Worm (Caenorhabditis elegans) whole organism, L3 larva: ENCODE results near the gene dpy-30.

ENCODE experiments used
- R02D3.7 ChIP-seq: fragments of 150-350 bp; optimal IDR thresholded peaks from 2 replicates; lab custom pipeline; 2014; ENCODE audit warnings: missing biosample characterization, missing genetic modification characterization
- ZK546.5 ChIP-seq: sonication (generic microtip); optimal IDR thresholded peaks from 2 replicates; lab custom pipeline; 2017; ENCODE audit warnings: missing biosample characterization, missing genetic modification characterization
- aly-2 ChIP-seq: fragments of 150-350 bp; optimal IDR thresholded peaks from 2 replicates; lab custom pipeline; 2014; ENCODE audit warnings: missing biosample characterization, missing genetic modification characterization
- ama-1 ChIP-seq: fragments of 150-350 bp; optimal IDR thresholded peaks from 2 replicates; lab custom pipeline; 2018
- ceh-16 ChIP-seq: sonication (generic microtip); optimal IDR thresholded peaks from 2 replicates; lab custom pipeline; 2017; ENCODE audit warnings: missing biosample characterization, missing genetic modification characterization
- ceh-28 ChIP-seq: fragments of 150-350 bp; optimal IDR thresholded peaks from 2 replicates; lab custom pipeline; 2014; ENCODE audit warnings: missing biosample characterization, missing genetic modification reagents, missing genetic modification characterization
- ceh-82 ChIP-seq: fragments of 150-350 bp; optimal IDR thresholded peaks from 2 replicates; lab custom pipeline; 2014; ENCODE audit warnings: missing biosample characterization, missing genetic modification characterization
- ceh-9 ChIP-seq: sonication (generic microtip); optimal IDR thresholded peaks from 2 replicates; lab custom pipeline; 2018; ENCODE audit warnings: missing biosample characterization, missing genetic modification characterization
- daf-12 ChIP-seq: fragments of 150-350 bp; optimal IDR thresholded peaks from 2 replicates; lab custom pipeline; 2014; ENCODE audit warnings: missing biosample characterization, missing genetic modification reagents, missing genetic modification characterization
- egl-27 ChIP-seq: sonication (generic microtip); optimal IDR thresholded peaks from 4 replicates; lab custom pipeline; 2017; ENCODE audit warnings: missing biosample characterization, missing genetic modification reagents, missing genetic modification characterization
- egl-5 ChIP-seq: fragments of 150-350 bp; optimal IDR thresholded peaks from 2 replicates; lab custom pipeline; 2017; ENCODE audit warnings: missing biosample characterization, missing genetic modification reagents, missing genetic modification characterization, inconsistent platforms
- elt-1 ChIP-seq: fragments of 150-350 bp; optimal IDR thresholded peaks from 2 replicates; lab custom pipeline; 2014; ENCODE audit warnings: missing biosample characterization, missing genetic modification characterization
- elt-2 ChIP-seq: sonication (generic microtip); optimal IDR thresholded peaks from 2 replicates; lab custom pipeline; 2016; ENCODE audit warnings: missing genetic modification reagents, mild to moderate bottlenecking, missing genetic modification characterization, missing compliant biosample characterization
- elt-3 ChIP-seq, 3 experiments: fragments of 150-350 bp in 1 of 3; sonication (generic microtip) in 2 of 3; optimal IDR thresholded peaks; 2 replicates in 2 of 3; 4 replicates in 1 of 3; lab custom pipeline; 2014 to 2017; ENCODE audit warnings: missing biosample characterization in 3 of 3, missing genetic modification characterization in 3 of 3
- fkh-10 ChIP-seq: sonication (generic microtip); optimal IDR thresholded peaks from 2 replicates; lab custom pipeline; 2017; ENCODE audit warnings: missing biosample characterization, missing genetic modification reagents, missing genetic modification characterization
- fkh-2 ChIP-seq: fragments of 150-350 bp; optimal IDR thresholded peaks from 2 replicates; lab custom pipeline; 2014; ENCODE audit warnings: missing biosample characterization, missing genetic modification reagents, missing genetic modification characterization
- fos-1 ChIP-seq: fragments of 150-350 bp; optimal IDR thresholded peaks from 2 replicates; lab custom pipeline; 2014; ENCODE audit warnings: missing biosample characterization, missing genetic modification characterization
- hmg-11 ChIP-seq: sonication (generic microtip); optimal IDR thresholded peaks from 2 replicates; lab custom pipeline; 2016; ENCODE audit warnings: missing genetic modification characterization, missing compliant biosample characterization
- jun-1 ChIP-seq: fragments of 150-350 bp; optimal IDR thresholded peaks from 2 replicates; lab custom pipeline; 2014; ENCODE audit warnings: missing biosample characterization, missing genetic modification reagents, missing genetic modification characterization
- lin-15B ChIP-seq: fragments of 150-350 bp; optimal IDR thresholded peaks from 2 replicates; lab custom pipeline; 2014; ENCODE audit warnings: missing biosample characterization, missing genetic modification characterization
- lin-39 ChIP-seq: fragments of 150-350 bp; optimal IDR thresholded peaks from 2 replicates; lab custom pipeline; 2018; ENCODE audit warnings: missing biosample characterization, missing genetic modification reagents, missing genetic modification characterization
- mml-1 ChIP-seq: fragments of 150-350 bp; sonication (generic microtip); optimal IDR thresholded peaks from 3 replicates; lab custom pipeline; 2014; ENCODE audit warnings: missing biosample characterization, missing genetic modification characterization
- nfya-1 ChIP-seq: sonication (generic microtip); optimal IDR thresholded peaks from 2 replicates; lab custom pipeline; 2017; ENCODE audit warnings: missing genetic modification characterization, mild to moderate bottlenecking, missing compliant biosample characterization, antibody characterized with exemption, moderate library complexity; ENCODE audit not compliant: insufficient read depth
- nhr-11 ChIP-seq: fragments of 150-350 bp; optimal IDR thresholded peaks from 2 replicates; lab custom pipeline; 2014; ENCODE audit warnings: missing biosample characterization, missing genetic modification characterization
- nhr-12 ChIP-seq: fragments of 150-350 bp; optimal IDR thresholded peaks from 2 replicates; lab custom pipeline; 2014; ENCODE audit warnings: missing biosample characterization, missing genetic modification characterization
- nhr-23 ChIP-seq: fragments of 150-350 bp; optimal IDR thresholded peaks from 2 replicates; lab custom pipeline; 2014; ENCODE audit warnings: missing biosample characterization, missing genetic modification reagents, missing genetic modification characterization
- nhr-237 ChIP-seq: fragments of 150-350 bp; optimal IDR thresholded peaks from 2 replicates; lab custom pipeline; 2014; ENCODE audit warnings: missing biosample characterization, missing genetic modification characterization
- nhr-25 ChIP-seq: sonication (generic microtip); optimal IDR thresholded peaks from 2 replicates; lab custom pipeline; 2017; ENCODE audit warnings: missing biosample characterization, missing genetic modification characterization
- nhr-28 ChIP-seq: fragments of 150-350 bp; optimal IDR thresholded peaks from 2 replicates; lab custom pipeline; 2014; ENCODE audit warnings: missing biosample characterization, missing genetic modification characterization
- nhr-43 ChIP-seq: sonication (generic microtip); optimal IDR thresholded peaks from 2 replicates; lab custom pipeline; 2016; ENCODE audit warnings: mild to moderate bottlenecking, missing genetic modification characterization, missing compliant biosample characterization; ENCODE audit not compliant: poor library complexity, severe bottlenecking
- nhr-67 ChIP-seq: fragments of 150-350 bp; optimal IDR thresholded peaks from 2 replicates; lab custom pipeline; 2014; ENCODE audit warnings: missing biosample characterization, missing genetic modification characterization
- nhr-76 ChIP-seq: fragments of 150-350 bp; sonication (generic microtip); optimal IDR thresholded peaks from 5 replicates; lab custom pipeline; 2014; ENCODE audit warnings: missing biosample characterization, missing genetic modification characterization
- nhr-77 ChIP-seq: fragments of 150-350 bp; optimal IDR thresholded peaks from 2 replicates; lab custom pipeline; 2014; ENCODE audit warnings: missing biosample characterization, missing genetic modification characterization
- pha-4 ChIP-seq: fragments of 150-350 bp; optimal IDR thresholded peaks from 2 replicates; lab custom pipeline; 2014; ENCODE audit warnings: missing biosample characterization, missing genetic modification reagents, missing genetic modification characterization
- sea-2 ChIP-seq: fragments of 150-350 bp; sonication (generic microtip); optimal IDR thresholded peaks from 4 replicates; lab custom pipeline; 2014; ENCODE audit warnings: missing biosample characterization, missing genetic modification reagents, missing genetic modification characterization
- skn-1 ChIP-seq: fragments of 150-350 bp; optimal IDR thresholded peaks from 2 replicates; lab custom pipeline; 2014; ENCODE audit warnings: missing biosample characterization, missing genetic modification characterization
- snpc-4 ChIP-seq: fragments of 150-350 bp; optimal IDR thresholded peaks from 2 replicates; lab custom pipeline; 2014; ENCODE audit warnings: missing biosample characterization, missing genetic modification characterization
- tbx-2 ChIP-seq: sonication (generic microtip); optimal IDR thresholded peaks from 2 replicates; lab custom pipeline; 2016; ENCODE audit warnings: mild to moderate bottlenecking, missing genetic modification characterization, missing compliant biosample characterization
- unc-39 ChIP-seq: sonication (generic microtip); optimal IDR thresholded peaks from 4 replicates; lab custom pipeline; 2017; ENCODE audit warnings: missing biosample characterization, missing genetic modification characterization
- ztf-11 ChIP-seq: fragments of 150-350 bp; optimal IDR thresholded peaks from 2 replicates; lab custom pipeline; 2014; ENCODE audit warnings: missing biosample characterization, missing genetic modification characterization
- ztf-4 ChIP-seq: fragments of 150-350 bp; optimal IDR thresholded peaks from 2 replicates; lab custom pipeline; 2014; ENCODE audit warnings: missing biosample characterization, missing genetic modification characterization

The dpy-30 gene

ce11 chrV:12190943-12191569, at the start of gene dpy-30:
Gene dpy-30 (plus strand): TSS chrV:12191519.
- peak; percentile 82 for TF ChIP-seq nfya-1
- peak; percentile 38 for TF ChIP-seq ceh-28
- no peak for TF ChIP-seq egl-5 (tag; lab: Kevin White, UChicago)
- TF ChIP-seq fos-1 (tag; lab: Kevin White, UChicago) = no peak
- TF ChIP-seq pha-4 (tag; lab: Kevin White, UChicago) = peak; percentile 86
- TF ChIP-seq ceh-9 (tag; lab: Kevin White, UChicago) = no peak
- no peak for TF ChIP-seq elt-1 (tag; lab: Kevin White, UChicago)
- TF ChIP-seq lin-15B (tag; lab: Kevin White, UChicago) = peak; percentile 29
- no peak for TF ChIP-seq nhr-76 (tag; lab: Kevin White, UChicago)
- no peak for TF ChIP-seq fkh-10 (GFP tag; lab: Kevin White, UChicago)
- TF ChIP-seq nhr-43 (tag; lab: Kevin White, UChicago) = no peak
- peak; percentile 50 for TF ChIP-seq lin-39
- peak; percentile 72 for TF ChIP-seq hmg-11
- no peak for TF ChIP-seq ama-1
- TF ChIP-seq nhr-237 (tag; lab: Kevin White, UChicago) = no peak
- no peak for TF ChIP-seq ZK546.5 (tag; lab: Kevin White, UChicago)
- no peak for TF ChIP-seq mml-1 (tag; lab: Kevin White, UChicago)
- TF ChIP-seq nhr-23 (tag; lab: Kevin White, UChicago) = peak; percentile 38
- TF ChIP-seq elt-3 (tag; optimal IDR thresholded peaks at IDR 0.05; lab: Kevin White, UChicago) = no peak
- TF ChIP-seq snpc-4 (tag; lab: Kevin White, UChicago) = peak; percentile 64
- no peak for TF ChIP-seq ztf-4 (tag; lab: Kevin White, UChicago)
- TF ChIP-seq sea-2 (GFP tag; lab: Kevin White, UChicago) = no peak
- no peak for TF ChIP-seq nhr-28 (tag; lab: Kevin White, UChicago)
- peak; percentile 65 for TF ChIP-seq nhr-25 (tag; lab: Kevin White, UChicago)
- TF ChIP-seq nhr-11 (tag; lab: Kevin White, UChicago) = no peak
- TF ChIP-seq elt-2 (tag; lab: Kevin White, UChicago) = peak; percentile 42
- no peak for TF ChIP-seq egl-27 (tag; lab: Kevin White, UChicago)
- TF ChIP-seq aly-2 (tag; lab: Kevin White, UChicago) = no peak
- no peak for TF ChIP-seq nhr-67 (tag; lab: Kevin White, UChicago)
- TF ChIP-seq nhr-12 (tag; lab: Kevin White, UChicago) = no peak
- no peak for TF ChIP-seq tbx-2

DNA sequence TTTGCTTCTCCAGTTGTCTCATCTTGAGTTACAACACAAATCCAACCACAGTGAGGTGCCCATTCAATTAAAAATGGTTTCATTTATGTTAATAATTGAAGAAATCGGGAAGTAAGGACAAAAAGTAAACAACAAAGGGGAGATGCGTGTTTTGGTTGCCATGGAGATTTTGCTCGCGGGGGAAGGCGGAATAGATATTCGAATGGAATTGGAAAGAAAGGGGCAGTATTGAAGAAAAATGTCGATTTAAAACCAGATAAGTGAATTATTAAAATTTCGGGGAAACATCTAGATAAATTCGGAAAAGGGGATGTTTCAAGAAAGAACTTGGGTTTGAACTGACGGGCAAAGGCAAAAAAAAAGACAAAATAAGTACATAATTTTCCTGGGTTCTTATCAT, 40.7 kb upstream of the dpy-30 start, which contains the start of gene che-11:
che-11 (minus strand) TSS at position 101 of the 400 bp plus-strand sequence.
- no peak for TF ChIP-seq egl-5 (tag; lab: Kevin White, UChicago)
- no peak for TF ChIP-seq sea-2 (GFP tag; lab: Kevin White, UChicago)
- no peak for TF ChIP-seq R02D3.7 (tag; lab: Kevin White, UChicago)
- TF ChIP-seq lin-15B (tag; lab: Kevin White, UChicago) = no peak
- no peak for TF ChIP-seq ceh-82
- no peak for TF ChIP-seq unc-39 (tag; lab: Kevin White, UChicago)
- TF ChIP-seq nhr-67 (tag; lab: Kevin White, UChicago) = no peak
- no peak for TF ChIP-seq nhr-23 (tag; lab: Kevin White, UChicago)
- no peak for TF ChIP-seq jun-1 (tag; lab: Kevin White, UChicago)
- TF ChIP-seq, all 47 proteins: peak for 0

DNA sequence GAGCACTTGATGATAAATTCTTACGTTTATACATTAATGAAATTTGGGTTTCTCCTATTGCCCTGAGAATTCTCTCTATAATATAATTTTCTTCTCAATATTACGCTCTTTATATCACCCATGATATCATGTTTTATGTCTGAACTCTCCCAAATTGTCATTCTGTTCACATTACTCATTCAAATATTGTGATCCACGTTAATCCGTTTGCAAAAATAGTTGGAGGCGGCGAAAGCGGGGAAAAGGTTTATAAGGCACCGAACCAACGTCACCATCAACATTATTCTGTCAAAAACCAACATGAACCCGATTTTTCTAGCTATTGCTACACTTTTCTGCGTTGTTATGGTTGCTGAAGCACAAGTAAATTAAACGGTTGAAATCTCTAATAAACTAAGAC, 38.5 kb upstream of the dpy-30 start, which contains the start of gene C27A7.8:
C27A7.8 (plus strand) TSS at position 301 of the 400 bp plus-strand sequence.
- TF ChIP-seq tbx-2 = no peak
- TF ChIP-seq ztf-11 (tag; lab: Kevin White, UChicago) = no peak
- TF ChIP-seq hmg-11 = no peak
- TF ChIP-seq nhr-76 (tag; lab: Kevin White, UChicago) = no peak
- TF ChIP-seq elt-3 (tag; optimal IDR thresholded peaks at IDR 0.05; lab: Kevin White, UChicago) = no peak
- no peak for TF ChIP-seq nhr-67 (tag; lab: Kevin White, UChicago)
- TF ChIP-seq nhr-28 (tag; lab: Kevin White, UChicago) = no peak
- TF ChIP-seq ceh-16 = no peak
- TF ChIP-seq nhr-23 (tag; lab: Kevin White, UChicago) = no peak
- no peak for TF ChIP-seq skn-1
- no peak for TF ChIP-seq nfya-1
- TF ChIP-seq fkh-10 (GFP tag; lab: Kevin White, UChicago) = no peak
- TF ChIP-seq unc-39 (tag; lab: Kevin White, UChicago) = no peak
- no peak for TF ChIP-seq daf-12 (tag; lab: Kevin White, UChicago)
- no peak for TF ChIP-seq snpc-4 (tag; lab: Kevin White, UChicago)
- no peak for TF ChIP-seq nhr-77 (tag; lab: Kevin White, UChicago)
- no peak for TF ChIP-seq egl-5 (tag; lab: Kevin White, UChicago)
- TF ChIP-seq fkh-2 (tag; lab: Kevin White, UChicago) = no peak
